Fruit fly (Drosophila melanogaster): ENCODE results near the gene CG3557.

The CG3557 gene

dm6 chr2L:2398459-2398858, 12.9 kb upstream of the CG3557 start:
- TF ChIP-seq PHDP (tag; optimal IDR thresholded peaks at IDR 0.05), result peak; percentile 10
- TF ChIP-seq luna (GFP tag; optimal IDR thresholded peaks at IDR 0.05), result no peak
- no peak for TF ChIP-seq D19B (GFP tag; optimal IDR thresholded peaks at IDR 0.05)
- peak in 1 of 2 experiments; percentile 27 for TF ChIP-seq Hr51 (GFP tag; optimal IDR thresholded peaks at IDR 0.05)
- peak; percentile 27 for TF ChIP-seq unpg (GFP tag; optimal IDR thresholded peaks at IDR 0.05)
- no peak for TF ChIP-seq CG7271 (tag; optimal IDR thresholded peaks at IDR 0.05)
- TF ChIP-seq CG14667 (GFP tag; IDR thresholded peaks at IDR 0.05), result no peak
- no peak for TF ChIP-seq org-1 (GFP tag; optimal IDR thresholded peaks at IDR 0.05)
- peak; percentile 14 for TF ChIP-seq CG17359 (tag; optimal IDR thresholded peaks at IDR 0.05)
- no peak for TF ChIP-seq CG33557 (GFP tag; optimal IDR thresholded peaks at IDR 0.05)
- no peak for TF ChIP-seq inv (GFP tag; IDR thresholded peaks at IDR 0.05; ENCODE audit: partially characterized antibody)
- peak; percentile 19 for TF ChIP-seq grau (tag; optimal IDR thresholded peaks at IDR 0.05)
- TF ChIP-seq Xrp1 (GFP tag; IDR thresholded peaks at IDR 0.05), result peak; percentile 29; the same call in 1 of the 2 replicates
- TF ChIP-seq dmrt99B (tag; optimal IDR thresholded peaks at IDR 0.05), result peak; percentile 36
- no peak for TF ChIP-seq Elba2 (GFP tag; optimal IDR thresholded peaks at IDR 0.05)
- TF ChIP-seq CG7839 (tag; optimal IDR thresholded peaks at IDR 0.05), result peak; percentile 12
- TF ChIP-seq CG13287 (GFP tag; IDR thresholded peaks at IDR 0.05; ENCODE audit: partially characterized antibody), result no peak
- TF ChIP-seq Sox102F (GFP tag; optimal IDR thresholded peaks at IDR 0.05), result peak; percentile 48
- TF ChIP-seq HLHmδ (GFP tag; optimal IDR thresholded peaks at IDR 0.05), result no peak
- TF ChIP-seq CG3847 (GFP tag; IDR thresholded peaks at IDR 0.05), result no peak
- TF ChIP-seq wdn (GFP tag; IDR thresholded peaks at IDR 0.05), result 0 out of 2 replicates have a peak, but pooled peaks have one; percentile 33
- TF ChIP-seq CG2678 (tag; optimal IDR thresholded peaks at IDR 0.05), result peak; percentile 36
- peak; percentile 37; the same call in 1 of the 3 replicates for TF ChIP-seq row (GFP tag; IDR thresholded peaks at IDR 0.05)
- no peak for TF ChIP-seq trh (GFP tag; optimal IDR thresholded peaks at IDR 0.05)
- TF ChIP-seq CG10366 (GFP tag; IDR thresholded peaks at IDR 0.05), result peak; percentile 11; the same call in 1 of the 2 replicates
- TF ChIP-seq CG10267 (tag; optimal IDR thresholded peaks at IDR 0.05), result no peak
- peak; percentile 20 for TF ChIP-seq Blimp-1 (GFP tag; optimal IDR thresholded peaks at IDR 0.05)
- peak; percentile 45 for TF ChIP-seq CG11504 (tag; optimal IDR thresholded peaks at IDR 0.05)
- TF ChIP-seq CG31441 (GFP tag; IDR thresholded peaks at IDR 0.05), result peak; percentile 53
- peak; percentile 12 for TF ChIP-seq CG2712 (tag; optimal IDR thresholded peaks at IDR 0.05)
- TF ChIP-seq sob (GFP tag; IDR thresholded peaks at IDR 0.05), result 0 out of 2 replicates have a peak, but pooled peaks have one; percentile 22
- no peak for TF ChIP-seq pita (GFP tag; optimal IDR thresholded peaks at IDR 0.05)
- no peak for TF ChIP-seq nerfin-2 (GFP tag; IDR thresholded peaks at IDR 0.05; ENCODE audit: partially characterized antibody)
- TF ChIP-seq gem (tag; optimal IDR thresholded peaks at IDR 0.05), result peak; percentile 54
- 0 out of 2 replicates have a peak, but pooled peaks have one; percentile 9 for TF ChIP-seq CG6689 (GFP tag; IDR thresholded peaks at IDR 0.05)
- TF ChIP-seq CG18619 (GFP tag; optimal IDR thresholded peaks at IDR 0.05), result no peak
- no peak for TF ChIP-seq disco-r (GFP tag; optimal IDR thresholded peaks at IDR 0.05)
- no peak for TF ChIP-seq crp (GFP tag; optimal IDR thresholded peaks at IDR 0.05)
- TF ChIP-seq H15 (GFP tag; IDR thresholded peaks at IDR 0.05), result no peak
- no peak for TF ChIP-seq Deaf1 (tag; optimal IDR thresholded peaks at IDR 0.05)
- TF ChIP-seq otp (GFP tag; IDR thresholded peaks at IDR 0.05), result no peak
- TF ChIP-seq slbo (GFP tag; IDR thresholded peaks at IDR 0.05), result 0 out of 2 replicates have a peak, but pooled peaks have one; percentile 19
- no peak for TF ChIP-seq CG9215 (GFP tag; IDR thresholded peaks at IDR 0.05)
- TF ChIP-seq stc (GFP tag; IDR thresholded peaks at IDR 0.05), result peak; percentile 35; the same call in 1 of the 2 replicates
- TF ChIP-seq Adf1 (GFP tag; IDR thresholded peaks at IDR 0.05), result no peak
- peak; percentile 1 for TF ChIP-seq CG10979 (tag; optimal IDR thresholded peaks at IDR 0.05)
- TF ChIP-seq E2f2 (GFP tag; IDR thresholded peaks at IDR 0.05), result peak; percentile 13; the same call in 1 of the 2 replicates
- TF ChIP-seq Xbp1 (GFP tag; optimal IDR thresholded peaks at IDR 0.05), result peak; percentile 4
- peak; percentile 6; the same call in 1 of the 2 replicates for TF ChIP-seq ttk (GFP tag; IDR thresholded peaks at IDR 0.05)
- peak; percentile 23 for TF ChIP-seq CG8388 (GFP tag; optimal IDR thresholded peaks at IDR 0.05)

Measured in whole organism, embryonic.